Worm (Caenorhabditis elegans) whole organism, L1 larva: Measurements from ENCODE around the gene B0035.3.
A peak's percentile ranks its signal among the peaks of the same experiment; 100 is the strongest.

ENCODE experiments used
- C16A3.4 ChIP-seq: fragments of 150-350 bp; optimal IDR thresholded peaks from 2 replicates; lab custom pipeline; 2014; ENCODE audit warnings: missing biosample characterization, missing genetic modification characterization
- C34B4.2 ChIP-seq: sonication (generic microtip); optimal IDR thresholded peaks from 2 replicates; lab custom pipeline; 2017; ENCODE audit warnings: mild to moderate bottlenecking, missing genetic modification characterization, missing compliant biosample characterization
- Y116A8C.19 ChIP-seq: sonication (generic microtip); optimal IDR thresholded peaks from 2 replicates; lab custom pipeline; 2016; ENCODE audit warnings: missing compliant biosample characterization, missing genetic modification characterization, borderline replicate concordance
- aha-1 ChIP-seq: fragments of 150-350 bp; optimal IDR thresholded peaks from 2 replicates; lab custom pipeline; 2014; ENCODE audit warnings: missing biosample characterization, missing genetic modification characterization
- alr-1 ChIP-seq: fragments of 200-800 bp; sonication (Bioruptor generic); optimal IDR thresholded peaks from 2 replicates; lab custom pipeline; 2018; ENCODE audit warnings: borderline replicate concordance, mild to moderate bottlenecking, missing genetic modification characterization, missing compliant biosample characterization
- aly-2 ChIP-seq: fragments of 150-350 bp; optimal IDR thresholded peaks from 2 replicates; lab custom pipeline; 2014; ENCODE audit warnings: missing biosample characterization, missing genetic modification characterization
- blmp-1 ChIP-seq: fragments of 150-350 bp; optimal IDR thresholded peaks from 2 replicates; lab custom pipeline; 2014; ENCODE audit warnings: missing biosample characterization, missing genetic modification characterization
- ceh-8 ChIP-seq: fragments of 200-800 bp; sonication (Bioruptor generic); optimal IDR thresholded peaks from 2 replicates; lab custom pipeline; 2018; ENCODE audit warnings: mild to moderate bottlenecking, missing genetic modification characterization, moderate library complexity, missing compliant biosample characterization
- ceh-82 ChIP-seq, 3 experiments: fragments of 150-350 bp in 1 of 3; sonication (generic microtip) in 2 of 3; optimal IDR thresholded peaks; 2 replicates each; lab custom pipeline; 2014 to 2017; ENCODE audit warnings: missing biosample characterization in 3 of 3, missing genetic modification characterization in 3 of 3
- ceh-88 ChIP-seq: fragments of 200-800 bp; sonication (Bioruptor generic); IDR thresholded peaks from 2 replicates; pipeline ENCODE4 v1.3.6; 2022; ENCODE audit warnings: missing genetic modification characterization, missing compliant biosample characterization
- dpl-1 ChIP-seq, 3 experiments: fragments of 150-350 bp in 2 of 3; sonication (generic microtip) in 1 of 3; optimal IDR thresholded peaks; 2 replicates each; lab custom pipeline; 2014 to 2017; ENCODE audit warnings: missing biosample characterization in 3 of 3, missing genetic modification characterization in 3 of 3, missing genetic modification reagents in 3 of 3
- efl-3 ChIP-seq: fragments of 200-800 bp; sonication (Bioruptor generic); optimal IDR thresholded peaks from 2 replicates; lab custom pipeline; 2018; ENCODE audit warnings: mild to moderate bottlenecking, missing genetic modification characterization, missing compliant biosample characterization
- egl-13 ChIP-seq: sonication (generic microtip); optimal IDR thresholded peaks from 2 replicates; lab custom pipeline; 2016; ENCODE audit warnings: missing genotype, missing genetic modification reagents, missing genetic modification characterization, missing compliant biosample characterization
- egl-27 ChIP-seq, 2 experiments: fragments of 150-350 bp in 1 of 2; sonication (generic microtip); optimal IDR thresholded peaks; 3 replicates each; lab custom pipeline; 2017 to 2018; ENCODE audit warnings: missing biosample characterization in 2 of 2, missing genetic modification characterization in 2 of 2, missing genetic modification reagents in 2 of 2
- elt-2 ChIP-seq: sonication (generic microtip); optimal IDR thresholded peaks from 2 replicates; lab custom pipeline; 2016; ENCODE audit warnings: missing genetic modification characterization, mild to moderate bottlenecking, inconsistent platforms, missing compliant biosample characterization, missing genetic modification reagents
- fkh-10 ChIP-seq: sonication (generic microtip); optimal IDR thresholded peaks from 2 replicates; lab custom pipeline; 2017; ENCODE audit warnings: missing biosample characterization, missing genetic modification reagents, missing genetic modification characterization
- fos-1 ChIP-seq: fragments of 150-350 bp; optimal IDR thresholded peaks from 2 replicates; lab custom pipeline; 2014; ENCODE audit warnings: missing biosample characterization, missing genetic modification characterization
- grh-1 ChIP-seq: fragments of 200-800 bp; sonication (Bioruptor generic); IDR thresholded peaks from 2 replicates; pipeline ENCODE4 v1.3.6; 2022; ENCODE audit warnings: missing genetic modification reagents, missing genetic modification characterization, missing compliant biosample characterization
- hlh-17 ChIP-seq: fragments of 200-800 bp; sonication (Bioruptor generic); optimal IDR thresholded peaks from 2 replicates; lab custom pipeline; 2018; ENCODE audit warnings: missing genetic modification characterization, mild to moderate bottlenecking, missing compliant biosample characterization, moderate library complexity, borderline replicate concordance
- hpl-2 ChIP-seq: fragments of 150-350 bp; optimal IDR thresholded peaks from 2 replicates; lab custom pipeline; 2014; ENCODE audit warnings: missing biosample characterization, missing genetic modification reagents, missing genetic modification characterization
- jun-1 ChIP-seq: fragments of 150-350 bp; optimal IDR thresholded peaks from 2 replicates; lab custom pipeline; 2014; ENCODE audit warnings: missing biosample characterization, missing genetic modification reagents, missing genetic modification characterization
- lin-13 ChIP-seq: fragments of 150-350 bp; optimal IDR thresholded peaks from 2 replicates; lab custom pipeline; 2014; ENCODE audit warnings: missing biosample characterization, missing genetic modification reagents, missing genetic modification characterization
- lin-14 ChIP-seq: fragments of 200-800 bp; sonication (Bioruptor generic); optimal IDR thresholded peaks from 2 replicates; lab custom pipeline; 2018; ENCODE audit warnings: mild to moderate bottlenecking, missing genetic modification characterization, moderate library complexity, missing compliant biosample characterization
- lin-15B ChIP-seq: fragments of 150-350 bp; sonication (generic microtip); optimal IDR thresholded peaks from 3 replicates; lab custom pipeline; 2014; ENCODE audit warnings: missing biosample characterization, missing genetic modification characterization
- lin-35 ChIP-seq, 2 experiments: fragments of 150-350 bp; optimal IDR thresholded peaks; 2 replicates each; lab custom pipeline; 2014; ENCODE audit warnings: missing biosample characterization in 2 of 2, missing genetic modification characterization in 2 of 2, missing genetic modification reagents in 2 of 2
- mdl-1 ChIP-seq, 2 experiments: fragments of 150-350 bp; optimal IDR thresholded peaks; 2 replicates each; lab custom pipeline; 2014 to 2017; ENCODE audit warnings: missing biosample characterization in 2 of 2, missing genetic modification characterization in 2 of 2, inconsistent platforms in 1 of 2
- mef-2 ChIP-seq: fragments of 150-350 bp; optimal IDR thresholded peaks from 2 replicates; lab custom pipeline; 2014; ENCODE audit warnings: missing biosample characterization, missing genetic modification characterization
- mep-1 ChIP-seq: fragments of 150-350 bp; optimal IDR thresholded peaks from 2 replicates; lab custom pipeline; 2014; ENCODE audit warnings: missing biosample characterization, missing genetic modification characterization
- nhr-19 ChIP-seq: fragments of 200-800 bp; sonication (Bioruptor generic); conservative IDR thresholded peaks from 2 replicates; pipeline ENCODE4 v1.3.6; 2022; ENCODE audit warnings: missing genetic modification characterization, missing compliant biosample characterization
- nhr-237 ChIP-seq: fragments of 150-350 bp; optimal IDR thresholded peaks from 2 replicates; lab custom pipeline; 2014; ENCODE audit warnings: missing biosample characterization, missing genetic modification characterization
- nhr-47 ChIP-seq: sonication (generic microtip); optimal IDR thresholded peaks from 2 replicates; lab custom pipeline; 2016; ENCODE audit warnings: mild to moderate bottlenecking, missing genetic modification characterization, moderate library complexity, missing compliant biosample characterization
- nhr-76 ChIP-seq: sonication (generic microtip); optimal IDR thresholded peaks from 2 replicates; lab custom pipeline; 2017; ENCODE audit warnings: missing biosample characterization, missing genetic modification characterization
- nhr-84 ChIP-seq: sonication (generic microtip); optimal IDR thresholded peaks from 2 replicates; lab custom pipeline; 2017; ENCODE audit warnings: missing biosample characterization, missing genetic modification characterization
- nhr-85 ChIP-seq: sonication (generic microtip); peaks from one replicate; lab custom pipeline; 2016; ENCODE audit warnings: missing genetic modification characterization, inconsistent platforms, missing compliant biosample characterization
- pax-3 ChIP-seq: fragments of 200-800 bp; sonication (Bioruptor generic); optimal IDR thresholded peaks from 2 replicates; lab custom pipeline; 2018; ENCODE audit warnings: mild to moderate bottlenecking, missing genetic modification characterization, moderate library complexity, missing compliant biosample characterization
- rnt-1 ChIP-seq: sonication (generic microtip); optimal IDR thresholded peaks from 2 replicates; lab custom pipeline; 2016; ENCODE audit warnings: mild to moderate bottlenecking, missing genetic modification characterization, moderate library complexity, missing compliant biosample characterization
- skn-1 ChIP-seq: fragments of 150-350 bp; optimal IDR thresholded peaks from 2 replicates; lab custom pipeline; 2014; ENCODE audit warnings: missing biosample characterization, missing genetic modification characterization
- snu-23 ChIP-seq: sonication (generic microtip); optimal IDR thresholded peaks from 2 replicates; lab custom pipeline; 2016; ENCODE audit warnings: missing genetic modification characterization, missing compliant biosample characterization
- sox-4 ChIP-seq: sonication (generic microtip); optimal IDR thresholded peaks from 2 replicates; lab custom pipeline; 2016; ENCODE audit warnings: missing genetic modification characterization, missing compliant biosample characterization
- sup-37 ChIP-seq: fragments of 200-800 bp; sonication (Bioruptor generic); optimal IDR thresholded peaks from 2 replicates; lab custom pipeline; 2018; ENCODE audit warnings: mild to moderate bottlenecking, missing genetic modification characterization, missing compliant biosample characterization
- tbx-2 ChIP-seq: sonication (generic microtip); optimal IDR thresholded peaks from 2 replicates; lab custom pipeline; 2016; ENCODE audit warnings: missing genetic modification characterization, missing compliant biosample characterization
- tlp-1 ChIP-seq: fragments of 150-350 bp; optimal IDR thresholded peaks from 2 replicates; lab custom pipeline; 2014; ENCODE audit warnings: missing biosample characterization, missing genetic modification characterization
- unc-62 ChIP-seq: fragments of 150-350 bp; optimal IDR thresholded peaks from 2 replicates; lab custom pipeline; 2014; ENCODE audit warnings: missing biosample characterization, missing genetic modification reagents, missing genetic modification characterization
- unc-86 ChIP-seq: sonication (generic microtip); optimal IDR thresholded peaks from 2 replicates; lab custom pipeline; 2016; ENCODE audit warnings: missing genetic modification characterization, missing compliant biosample characterization
- vab-15 ChIP-seq: sonication (generic microtip); optimal IDR thresholded peaks from 2 replicates; lab custom pipeline; 2017; ENCODE audit warnings: missing genotype, mild to moderate bottlenecking, missing genetic modification characterization, missing compliant biosample characterization
- ztf-11 ChIP-seq, 2 experiments: sonication (generic microtip); optimal IDR thresholded peaks; 2 replicates each; lab custom pipeline; 2016 to 2017; ENCODE audit warnings: missing genetic modification characterization in 2 of 2, missing biosample characterization in 1 of 2, missing compliant biosample characterization in 1 of 2

The B0035.3 gene

ce11 chrIV:11363806-11364562 is 49.2 kb upstream of the B0035.3 start (continued):
- TF ChIP-seq ceh-82 (tag; optimal IDR thresholded peaks at IDR 0.05; lab: Kevin White, UChicago), result no peak
- peak; percentile 43 for TF ChIP-seq hpl-2
- no peak for TF ChIP-seq aly-2 (tag; lab: Kevin White, UChicago)
- TF ChIP-seq nhr-47 (tag; lab: Kevin White, UChicago), result no peak
- TF ChIP-seq ztf-11 (tag; optimal IDR thresholded peaks at IDR 0.05; lab: Kevin White, UChicago), result no peak
- no peak for TF ChIP-seq unc-86 (tag; lab: Kevin White, UChicago)
- no peak for TF ChIP-seq C16A3.4 (tag; lab: Kevin White, UChicago)
- TF ChIP-seq alr-1 (tag; lab: Kevin White, UChicago), result no peak
- no peak for TF ChIP-seq nhr-237 (tag; lab: Kevin White, UChicago)
- no peak for TF ChIP-seq egl-13 (tag; lab: Kevin White, UChicago)
- no peak for TF ChIP-seq nhr-19
- peak; percentile 8 for TF ChIP-seq snu-23 (GFP tag; lab: Kevin White, UChicago)
- TF ChIP-seq lin-35 (GFP tag; optimal IDR thresholded peaks at IDR 0.05; lab: Kevin White, UChicago), result peak in 1 of 2 experiments; percentile 63
- TF ChIP-seq ceh-88, result no peak
- TF ChIP-seq mdl-1 (tag; optimal IDR thresholded peaks at IDR 0.05; lab: Kevin White, UChicago), result no peak
- TF ChIP-seq grh-1, result no peak
- no peak for TF ChIP-seq efl-3
- no peak for TF ChIP-seq nhr-76 (tag; lab: Kevin White, UChicago)
- no peak for TF ChIP-seq pax-3 (tag; lab: Kevin White, UChicago)
- TF ChIP-seq blmp-1 (tag; lab: Kevin White, UChicago), result peak; percentile 23
- no peak for TF ChIP-seq aha-1

- TF ChIP-seq skn-1 (tag; lab: Kevin White, UChicago) (no peak), nhr-85 (tag; lab: Kevin White, UChicago) (peak; percentile 7), Y116A8C.19 (no peak), hlh-17 (no peak)
These were observed 46.6 kb upstream of the B0035.3 start, which contains the start of gene T01G1.4 for ce11 chrIV:11361409-11361808. T01G1.4 (minus strand) TSS chrIV:11361509.

DNA sequence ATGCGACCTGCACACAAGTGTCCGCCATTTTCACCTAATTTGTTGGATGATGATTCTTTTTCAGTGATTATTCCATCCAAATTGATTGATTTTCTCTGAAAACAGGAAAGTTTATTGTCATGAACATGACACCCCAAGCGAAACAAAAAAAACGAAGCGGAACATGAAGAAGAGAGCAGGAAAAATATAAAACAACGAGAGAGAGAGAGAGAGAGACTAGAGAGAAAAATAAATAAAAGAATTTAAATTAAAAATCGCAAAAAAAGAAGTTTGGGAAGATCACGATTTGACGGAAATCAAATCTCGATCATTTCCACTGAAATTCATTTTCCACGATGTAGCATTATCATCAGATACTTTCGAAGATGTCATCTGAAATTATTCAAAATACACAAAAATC is 45.0 kb upstream of the B0035.3 start, which contains the start of gene klp-12:
TSS of gene klp-12 (minus strand) at position 101 of the 400 bp plus-strand sequence.
- TF ChIP-seq rnt-1 (tag; lab: Kevin White, UChicago), result no peak
- no peak for TF ChIP-seq sup-37 (GFP tag; lab: Kevin White, UChicago)
- no peak for TF ChIP-seq jun-1
- no peak for TF ChIP-seq skn-1 (tag; lab: Kevin White, UChicago)
- no peak for TF ChIP-seq lin-14 (GFP tag; lab: Kevin White, UChicago)
- TF ChIP-seq nhr-237 (tag; lab: Kevin White, UChicago), result no peak
- TF ChIP-seq ceh-8 (GFP tag; lab: Kevin White, UChicago), result no peak
- TF ChIP-seq C34B4.2 (tag; lab: Kevin White, UChicago), result no peak
- TF ChIP-seq sox-4 (tag; lab: Kevin White, UChicago), result no peak
- no peak for TF ChIP-seq tbx-2 (tag; lab: Kevin White, UChicago)
- TF ChIP-seq ceh-82 (tag; optimal IDR thresholded peaks at IDR 0.05; lab: Kevin White, UChicago), result no peak
- TF ChIP-seq nhr-84, result no peak
- no peak for TF ChIP-seq fkh-10 (GFP tag; lab: Kevin White, UChicago)

- TF ChIP-seq hpl-2 (no peak), fos-1 (no peak), mep-1 (tag; lab: Kevin White, UChicago) (no peak), mdl-1 (tag; optimal IDR thresholded peaks at IDR 0.05; lab: Kevin White, UChicago) (peak in 1 of 2 experiments; percentile 25), nhr-237 (tag; lab: Kevin White, UChicago) (no peak), tlp-1 (tag; lab: Kevin White, UChicago) (no peak), lin-15B (no peak), lin-13 (GFP tag; lab: Kevin White, UChicago) (no peak), lin-14 (GFP tag; lab: Kevin White, UChicago) (peak; percentile 81), mef-2 (tag; lab: Kevin White, UChicago) (peak; percentile 7), egl-27 (tag; optimal IDR thresholded peaks at IDR 0.05; lab: Kevin White, UChicago) (no peak), vab-15 (tag; lab: Kevin White, UChicago) (no peak), ztf-11 (tag; optimal IDR thresholded peaks at IDR 0.05; lab: Kevin White, UChicago) (no peak), elt-2 (no peak), dpl-1 (GFP tag; optimal IDR thresholded peaks at IDR 0.05; lab: Kevin White, UChicago) (peak in 1 of 3 experiments; percentile 6), skn-1 (tag; lab: Kevin White, UChicago) (peak; percentile 47), unc-62 (GFP tag; lab: Kevin White, UChicago) (no peak)
These were observed 39.2 kb upstream of the B0035.3 start, which contains the start of gene T01G1.2 for ce11 chrIV:11353946-11354458. T01G1.2 (plus strand) TSS chrIV:11354408.
